Worm (Caenorhabditis elegans) whole organism, late embryonic: Measurements from ENCODE around the gene C28D4.7.

Experiments used
- ama-1 ChIP-seq: fragments of 150-350 bp; optimal IDR thresholded peaks from 2 replicates; lab custom pipeline; 2014
- lim-6 ChIP-seq: sonication (generic microtip); optimal IDR thresholded peaks from 2 replicates; lab custom pipeline; 2016; ENCODE audit warnings: missing genetic modification characterization, missing compliant biosample characterization
- ref-2 ChIP-seq: sonication (generic microtip); optimal IDR thresholded peaks from 2 replicates; lab custom pipeline; 2016; ENCODE audit warnings: missing genetic modification characterization, missing compliant biosample characterization
- syd-9 ChIP-seq: sonication (generic microtip); optimal IDR thresholded peaks from 2 replicates; lab custom pipeline; 2016; ENCODE audit warnings: mild to moderate bottlenecking, missing genetic modification characterization, moderate library complexity, missing compliant biosample characterization

DNA sequence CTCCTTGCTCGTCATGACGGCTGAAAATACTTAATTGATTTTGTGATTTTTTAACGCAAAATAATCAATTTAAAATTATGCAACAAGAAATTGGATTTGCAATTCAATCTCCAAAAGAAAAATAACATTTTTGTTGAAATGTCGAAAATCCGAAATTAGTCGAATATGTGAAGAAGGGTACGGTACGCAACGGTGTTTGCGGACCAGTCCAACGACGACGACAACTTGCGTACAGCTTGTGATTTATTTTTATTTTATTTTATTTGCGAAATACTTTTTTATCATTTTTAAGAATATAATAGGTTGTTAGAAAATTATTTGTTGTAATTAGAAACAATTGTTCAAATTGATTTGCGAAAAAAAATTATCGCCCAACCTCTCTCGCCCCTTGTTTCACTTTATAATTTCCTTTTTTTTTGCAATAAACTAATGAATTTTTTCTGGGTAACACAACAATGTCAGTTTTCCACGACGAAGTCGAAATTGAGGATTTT is 36.2 kb downstream of the C28D4.7 start, which contains the start of the genes dcaf-1 and dph-3:
- TF ChIP-seq syd-9 (no peak), lim-6 (tag; lab: Kevin White, UChicago) (no peak), ama-1 (lab: Kevin White, UChicago) (no peak), ref-2 (tag; lab: Kevin White, UChicago) (no peak)
